Fruit fly (Drosophila melanogaster): Measurements from ENCODE around the gene Dph4.

- TF ChIP-seq Jra (GFP tag; optimal IDR thresholded peaks at IDR 0.05) (no peak), Myc (optimal IDR thresholded peaks at IDR 0.05) (no peak), CG32264 (GFP tag; optimal IDR thresholded peaks at IDR 0.05) (no peak), Dfd (GFP tag; optimal IDR thresholded peaks at IDR 0.05) (no peak), dsf (GFP tag; optimal IDR thresholded peaks at IDR 0.05; ENCODE audit: borderline replicate concordance) (no peak), rgr (GFP tag; optimal IDR thresholded peaks at IDR 0.05) (no peak), Vsx2 (GFP tag; optimal IDR thresholded peaks at IDR 0.05; ENCODE audit: partially characterized antibody) (no peak), usp (GFP tag; optimal IDR thresholded peaks at IDR 0.05) (no peak), foxo (GFP tag; optimal IDR thresholded peaks at IDR 0.05) (no peak), Hnf4 (GFP tag; optimal IDR thresholded peaks at IDR 0.05) (no peak), CG9705 (GFP tag; optimal IDR thresholded peaks at IDR 0.05) (no peak), sv (GFP tag; optimal IDR thresholded peaks at IDR 0.05) (no peak)
Observed at dm6 chr3R:5633437-5633836, 9.5 kb upstream of the Dph4 start, which contains the start of gene CG12171.
